Fruit fly (Drosophila melanogaster) whole organism, embryonic: ENCODE results near the gene Gclm.

Source experiments
- Atf-2 ChIP-seq: fragments of 200-800 bp; sonication (Bioruptor generic); optimal IDR thresholded peaks from 2 replicates; lab custom pipeline; 2016; ENCODE audit warnings: missing biosample characterization, missing genetic modification characterization
- CG10979 ChIP-seq: fragments of 200-800 bp; sonication (Bioruptor generic); optimal IDR thresholded peaks from 2 replicates; lab custom pipeline; 2018; ENCODE audit warnings: missing biosample characterization, mild to moderate bottlenecking, missing genetic modification characterization, moderate library complexity
- CG14441 ChIP-seq: fragments of 200-800 bp; sonication (Bioruptor generic); IDR thresholded peaks from 2 replicates; pipeline ENCODE4 v1.3.6; 2022; ENCODE audit warnings: missing biosample characterization, missing genetic modification characterization
- CG16815 ChIP-seq: fragments of 200-800 bp; sonication (Bioruptor generic); optimal IDR thresholded peaks from 3 replicates; lab custom pipeline; 2017; ENCODE audit warnings: missing biosample characterization, mild to moderate bottlenecking, missing genetic modification characterization
- CG17186 ChIP-seq: fragments of 200-800 bp; sonication (Bioruptor generic); optimal IDR thresholded peaks from 3 replicates; lab custom pipeline; 2017; ENCODE audit warnings: missing biosample characterization, missing genetic modification reagents, missing genetic modification characterization
- CG2120 ChIP-seq: fragments of 200-800 bp; sonication (Bioruptor generic); optimal IDR thresholded peaks from 3 replicates; lab custom pipeline; 2016; ENCODE audit warnings: missing biosample characterization, missing genetic modification characterization
- CG30020 ChIP-seq: fragments of 200-800 bp; optimal IDR thresholded peaks from 2 replicates; lab custom pipeline; 2019; ENCODE audit warnings: missing biosample characterization, mild to moderate bottlenecking, missing genetic modification characterization, moderate library complexity
- CG31224 ChIP-seq: fragments of 200-800 bp; sonication (Bioruptor generic); IDR thresholded peaks from 2 replicates; pipeline ENCODE4 v1.3.6; 2022; ENCODE audit warnings: missing biosample characterization, missing genetic modification characterization
- CG3163 ChIP-seq: fragments of 200-800 bp; sonication (Bioruptor generic); optimal IDR thresholded peaks from 3 replicates; lab custom pipeline; 2016; ENCODE audit warnings: missing biosample characterization, missing genetic modification characterization
- CG3281 ChIP-seq: fragments of 200-800 bp; sonication (Bioruptor generic); optimal IDR thresholded peaks from 3 replicates; lab custom pipeline; 2017; ENCODE audit warnings: missing biosample characterization, mild to moderate bottlenecking, missing genetic modification characterization
- CG3847 ChIP-seq: fragments of 200-800 bp; sonication (Bioruptor generic); IDR thresholded peaks from 2 replicates; pipeline ENCODE4 v1.3.6; 2022; ENCODE audit warnings: missing biosample characterization, missing genetic modification characterization
- CG4707 ChIP-seq: fragments of 200-800 bp; sonication (Bioruptor generic); optimal IDR thresholded peaks from 2 replicates; lab custom pipeline; 2018; ENCODE audit warnings: missing biosample characterization, mild to moderate bottlenecking, missing genetic modification characterization, moderate library complexity
- CG6654 ChIP-seq: fragments of 200-800 bp; sonication (Bioruptor generic); optimal IDR thresholded peaks from 2 replicates; lab custom pipeline; 2017; ENCODE audit warnings: missing biosample characterization, mild to moderate bottlenecking, missing genetic modification characterization
- CG8924 ChIP-seq: fragments of 200-800 bp; optimal IDR thresholded peaks from 3 replicates; lab custom pipeline; 2019; ENCODE audit warnings: missing biosample characterization, mild to moderate bottlenecking, missing genetic modification characterization, moderate library complexity
- D19B ChIP-seq: fragments of 200-800 bp; sonication (Bioruptor generic); optimal IDR thresholded peaks from 2 replicates; lab custom pipeline; 2017; ENCODE audit warnings: missing biosample characterization, mild to moderate bottlenecking, missing genetic modification characterization
- E2f2 ChIP-seq: fragments of 200-800 bp; sonication (Bioruptor generic); IDR thresholded peaks from 2 replicates; pipeline ENCODE4 v1.3.6; 2022; ENCODE audit warnings: missing biosample characterization, missing genetic modification characterization
- Fer2 ChIP-seq: fragments of 200-800 bp; sonication (Bioruptor generic); optimal IDR thresholded peaks from 2 replicates; lab custom pipeline; 2018; ENCODE audit warnings: missing biosample characterization, mild to moderate bottlenecking, missing genetic modification characterization, moderate library complexity
- Hand ChIP-seq: fragments of 200-800 bp; sonication (Bioruptor generic); optimal IDR thresholded peaks from 2 replicates; lab custom pipeline; 2017; ENCODE audit warnings: mild to moderate bottlenecking, missing biosample characterization, missing genetic modification reagents, missing genetic modification characterization
- Lpt ChIP-seq: fragments of >200 bp; optimal IDR thresholded peaks from 2 replicates; lab custom pipeline; 2018; ENCODE audit warnings: missing biosample characterization, missing genetic modification characterization
- Myb ChIP-seq: fragments of 200-800 bp; sonication (Bioruptor generic); optimal IDR thresholded peaks from 2 replicates; lab custom pipeline; 2016; ENCODE audit warnings: missing biosample characterization, missing genetic modification characterization
- NK7.1 ChIP-seq: fragments of 200-800 bp; sonication (Bioruptor generic); optimal IDR thresholded peaks from 3 replicates; lab custom pipeline; 2016; ENCODE audit warnings: missing biosample characterization, missing genetic modification characterization
- Nf-YA ChIP-seq: fragments of 200-800 bp; sonication (Bioruptor generic); IDR thresholded peaks from 2 replicates; pipeline ENCODE4 v1.3.6; 2022; ENCODE audit warnings: missing biosample characterization, missing genetic modification characterization
- Oli ChIP-seq: fragments of 200-800 bp; sonication (Bioruptor generic); optimal IDR thresholded peaks from 2 replicates; lab custom pipeline; 2018; ENCODE audit warnings: missing biosample characterization, mild to moderate bottlenecking, missing genetic modification characterization, moderate library complexity
- Ravus ChIP-seq: fragments of 200-800 bp; sonication (Bioruptor generic); IDR thresholded peaks from 2 replicates; pipeline ENCODE4 v1.3.6; 2022; ENCODE audit warnings: missing biosample characterization, missing genetic modification characterization
- Tbp ChIP-seq: fragments of >200 bp; optimal IDR thresholded peaks from 2 replicates; lab custom pipeline; 2018; ENCODE audit warnings: missing biosample characterization, missing genetic modification characterization
- Xrp1 ChIP-seq: fragments of 200-800 bp; sonication (Bioruptor generic); IDR thresholded peaks from 2 replicates; pipeline ENCODE4 v1.3.6; 2022; ENCODE audit warnings: missing biosample characterization, missing genetic modification characterization
- ase ChIP-seq: fragments of 200-800 bp; sonication (Bioruptor generic); IDR thresholded peaks from 3 replicates; pipeline ENCODE4 v1.3.6; 2022; ENCODE audit warnings: missing biosample characterization, missing genetic modification characterization
- az2 ChIP-seq: fragments of 200-800 bp; sonication (Bioruptor generic); optimal IDR thresholded peaks from 3 replicates; lab custom pipeline; 2016; ENCODE audit warnings: missing biosample characterization, missing genetic modification characterization
- dimm ChIP-seq: fragments of 200-800 bp; sonication (Bioruptor generic); IDR thresholded peaks from 2 replicates; pipeline ENCODE4 v1.3.6; 2022; ENCODE audit warnings: missing biosample characterization, missing genetic modification characterization
- dpn ChIP-seq, 2 experiments: fragments of 200-800 bp; sonication (Bioruptor generic); optimal IDR thresholded peaks; 3 replicates each; lab custom pipeline; 2016; ENCODE audit warnings: missing biosample characterization in 2 of 2, missing genetic modification characterization in 2 of 2
- fd96Cb ChIP-seq: fragments of 200-800 bp; sonication (Bioruptor generic); optimal IDR thresholded peaks from 2 replicates; lab custom pipeline; 2018; ENCODE audit warnings: missing biosample characterization, mild to moderate bottlenecking, missing genetic modification characterization, moderate library complexity
- grau ChIP-seq: fragments of 200-800 bp; optimal IDR thresholded peaks from 3 replicates; lab custom pipeline; 2019; ENCODE audit warnings: missing biosample characterization, mild to moderate bottlenecking, missing genetic modification characterization, moderate library complexity
- grn ChIP-seq: fragments of 200-800 bp; sonication (Bioruptor generic); optimal IDR thresholded peaks from 3 replicates; lab custom pipeline; 2017; ENCODE audit warnings: missing biosample characterization, missing genetic modification characterization
- gro ChIP-seq: fragments of 200-800 bp; sonication (Bioruptor generic); optimal IDR thresholded peaks from 2 replicates; lab custom pipeline; 2016; ENCODE audit warnings: missing biosample characterization, missing genetic modification characterization
- gt ChIP-seq: fragments of 200-800 bp; sonication (Bioruptor generic); IDR thresholded peaks from 2 replicates; pipeline ENCODE4 v1.3.6; 2022; ENCODE audit warnings: missing biosample characterization, missing genetic modification characterization
- hth ChIP-seq: fragments of >200 bp; optimal IDR thresholded peaks from 2 replicates; lab custom pipeline; 2017; ENCODE audit warnings: inconsistent platforms
- ind ChIP-seq: fragments of 200-800 bp; sonication (Bioruptor generic); optimal IDR thresholded peaks from 3 replicates; lab custom pipeline; 2016; ENCODE audit warnings: missing biosample characterization, missing genetic modification characterization
- inv ChIP-seq: fragments of 200-800 bp; sonication (Bioruptor generic); IDR thresholded peaks from 2 replicates; pipeline ENCODE4 v1.3.6; 2022; ENCODE audit warnings: missing biosample characterization, missing genetic modification characterization; ENCODE audit not compliant: partially characterized antibody
- klu ChIP-seq: fragments of 200-800 bp; sonication (Bioruptor generic); IDR thresholded peaks from 2 replicates; pipeline ENCODE4 v1.3.6; 2022; ENCODE audit warnings: missing biosample characterization, missing genetic modification characterization
- lola ChIP-seq, 3 experiments: fragments of >200 bp in 2 of 3; fragments of 200-800 bp in 1 of 3; sonication (Bioruptor generic) in 1 of 3; optimal IDR thresholded peaks; 2 replicates each; lab custom pipeline; 2017 to 2019; ENCODE audit warnings: missing biosample characterization in 3 of 3, missing genetic modification characterization in 3 of 3, mild to moderate bottlenecking in 1 of 3, moderate library complexity in 1 of 3
- phol ChIP-seq: fragments of 200-800 bp; sonication (Bioruptor generic); optimal IDR thresholded peaks from 3 replicates; lab custom pipeline; 2018; ENCODE audit warnings: missing biosample characterization, mild to moderate bottlenecking, missing genetic modification characterization, moderate library complexity
- pum ChIP-seq: fragments of 200-800 bp; sonication (Bioruptor generic); optimal IDR thresholded peaks from 2 replicates; lab custom pipeline; 2016; ENCODE audit warnings: missing biosample characterization, missing genetic modification characterization
- pzg ChIP-seq: fragments of 200-800 bp; sonication (Bioruptor generic); optimal IDR thresholded peaks from 3 replicates; lab custom pipeline; 2018; ENCODE audit warnings: missing biosample characterization, mild to moderate bottlenecking, missing genetic modification characterization, moderate library complexity
- sima ChIP-seq: fragments of 200-800 bp; sonication (Bioruptor generic); optimal IDR thresholded peaks from 2 replicates; lab custom pipeline; 2016; ENCODE audit warnings: missing biosample characterization, missing genetic modification characterization
- slbo ChIP-seq: fragments of 200-800 bp; sonication (Bioruptor generic); IDR thresholded peaks from 2 replicates; pipeline ENCODE4 v1.3.6; 2022; ENCODE audit warnings: missing biosample characterization, missing genetic modification characterization
- slou ChIP-seq: fragments of 200-800 bp; sonication (Bioruptor generic); optimal IDR thresholded peaks from 3 replicates; lab custom pipeline; 2016; ENCODE audit warnings: missing biosample characterization, missing genetic modification characterization
- sna ChIP-seq: fragments of 200-800 bp; sonication (Bioruptor generic); IDR thresholded peaks from 2 replicates; pipeline ENCODE4 v1.3.6; 2022; ENCODE audit warnings: missing biosample characterization, missing genetic modification characterization; ENCODE audit not compliant: partially characterized antibody
- ssp ChIP-seq: fragments of 200-800 bp; sonication (Bioruptor generic); IDR thresholded peaks from 2 replicates; pipeline ENCODE4 v1.3.6; 2022; ENCODE audit warnings: missing biosample characterization, missing genetic modification characterization
- stwl ChIP-seq: fragments of 200-800 bp; sonication (Bioruptor generic); optimal IDR thresholded peaks from 3 replicates; lab custom pipeline; 2018; ENCODE audit warnings: missing biosample characterization, mild to moderate bottlenecking, missing genetic modification characterization, moderate library complexity
- tio ChIP-seq: fragments of 200-800 bp; sonication (Bioruptor generic); optimal IDR thresholded peaks from 2 replicates; lab custom pipeline; 2017; ENCODE audit warnings: missing biosample characterization, missing genetic modification characterization, inconsistent platforms
- unpg ChIP-seq: fragments of 200-800 bp; sonication (Bioruptor generic); optimal IDR thresholded peaks from 3 replicates; lab custom pipeline; 2018; ENCODE audit warnings: missing biosample characterization, mild to moderate bottlenecking, missing genetic modification characterization, moderate library complexity
- zfh2 ChIP-seq: fragments of 200-800 bp; sonication (Bioruptor generic); optimal IDR thresholded peaks from 2 replicates; lab custom pipeline; 2016; ENCODE audit warnings: missing biosample characterization, missing genetic modification characterization

Gclm gene

dm6 chr3R:22690311-22690710, 4.0 kb upstream of the Gclm start, which contains the start of the genes wfs1 and Nup133 (continued):
- no peak for TF ChIP-seq ase (GFP tag; lab: Robert Waterston, UW)
- TF ChIP-seq grn (GFP tag; lab: Kevin White, UChicago), result no peak
- TF ChIP-seq Fer2 (tag; lab: Kevin White, UChicago), result peak; percentile 64
- peak; percentile 40; the same call in 1 of the 2 replicates for TF ChIP-seq Nf-YA (GFP tag; lab: Robert Waterston, UW)
- no peak for TF ChIP-seq CG30020 (tag; lab: Kevin White, UChicago)
- no peak for TF ChIP-seq CG17186
- peak; percentile 66 for TF ChIP-seq Oli (tag; lab: Kevin White, UChicago)
- TF ChIP-seq klu, result peak; percentile 19; the same call in 1 of the 2 replicates
- no peak for TF ChIP-seq Lpt
- no peak for TF ChIP-seq gt (GFP tag; lab: Robert Waterston, UW)
- TF ChIP-seq Myb (GFP tag; lab: Kevin White, UChicago), result peak; percentile 18
- TF ChIP-seq slbo (GFP tag; lab: Robert Waterston, UW), result peak; percentile 77
- TF ChIP-seq dpn (GFP tag; optimal IDR thresholded peaks at IDR 0.05; lab: Kevin White, UChicago), result peak in 1 of 2 experiments; percentile 75
- peak in 1 of 3 experiments; percentile 87 for TF ChIP-seq lola (GFP tag; optimal IDR thresholded peaks at IDR 0.05; lab: Kevin White, UChicago)
- TF ChIP-seq Xrp1 (GFP tag; lab: Robert Waterston, UW), result peak; percentile 84
- TF ChIP-seq tio (GFP tag; lab: Kevin White, UChicago), result no peak
- peak; percentile 58 for TF ChIP-seq E2f2
- TF ChIP-seq Tbp (GFP tag; lab: Kevin White, UChicago), result no peak
- TF ChIP-seq az2, result peak; percentile 76
- peak; percentile 73 for TF ChIP-seq fd96Cb (tag; lab: Kevin White, UChicago)
- TF ChIP-seq slou (GFP tag; lab: Kevin White, UChicago), result no peak
- peak; percentile 91 for TF ChIP-seq CG8924 (tag; lab: Kevin White, UChicago)
- TF ChIP-seq stwl (tag; lab: Kevin White, UChicago), result peak; percentile 73
- no peak for TF ChIP-seq D19B (GFP tag; lab: Kevin White, UChicago)
- no peak for TF ChIP-seq Atf-2
- TF ChIP-seq ind (GFP tag; lab: Kevin White, UChicago), result peak; percentile 72
- no peak for TF ChIP-seq CG14441
- peak; percentile 53 for TF ChIP-seq CG2120 (GFP tag; lab: Kevin White, UChicago)
- peak; percentile 88 for TF ChIP-seq grau (tag; lab: Kevin White, UChicago)
- no peak for TF ChIP-seq gro
- TF ChIP-seq zfh2 (GFP tag; lab: Kevin White, UChicago), result peak; percentile 28
- TF ChIP-seq ssp (GFP tag; lab: Robert Waterston, UW), result peak; percentile 45; the same call in 1 of the 2 replicates
- no peak for TF ChIP-seq sima (GFP tag; lab: Kevin White, UChicago)
- no peak for TF ChIP-seq dimm (GFP tag; lab: Robert Waterston, UW)
- peak; percentile 37 for TF ChIP-seq CG16815 (GFP tag; lab: Kevin White, UChicago)
- no peak for TF ChIP-seq Ravus (GFP tag; lab: Robert Waterston, UW)
- TF ChIP-seq sna, result peak; percentile 97
- TF ChIP-seq phol (tag; lab: Kevin White, UChicago), result peak; percentile 87
- TF ChIP-seq pum, result no peak
- peak; percentile 75 for TF ChIP-seq CG3847 (GFP tag; lab: Robert Waterston, UW)
- TF ChIP-seq CG4707, result peak; percentile 15
- TF ChIP-seq CG3281 (GFP tag; lab: Kevin White, UChicago), result no peak
- peak; percentile 81 for TF ChIP-seq inv (GFP tag; lab: Robert Waterston, UW)
- peak; percentile 83 for TF ChIP-seq CG10979 (tag; lab: Kevin White, UChicago)
- TF ChIP-seq pzg (GFP tag; lab: Kevin White, UChicago), result peak; percentile 41
- TF ChIP-seq CG3163 (GFP tag; lab: Kevin White, UChicago), result no peak
- TF ChIP-seq unpg (GFP tag; lab: Kevin White, UChicago), result peak; percentile 84
- TF ChIP-seq CG31224 (GFP tag; lab: Robert Waterston, UW), result peak; percentile 18; the same call in 1 of the 2 replicates
- no peak for TF ChIP-seq NK7.1
- TF ChIP-seq CG6654 (GFP tag; lab: Kevin White, UChicago), result no peak
- TF ChIP-seq hth (lab: Kevin White, UChicago), result no peak
- no peak for TF ChIP-seq Hand (GFP tag; lab: Kevin White, UChicago)
